Worm (Caenorhabditis elegans): ENCODE results near the gene cit-1.2.

cit-1.2 gene

ce11 chrIII:7972061-7972460 lies 38.5 kb upstream of the cit-1.2 start, which contains the start of gene F54H12.5:
F54H12.5 (minus strand) TSS chrIII:7972161.
- TF ChIP-seq ama-1 (optimal IDR thresholded peaks at IDR 0.05) (no peak), ama-1 (GFP tag; optimal IDR thresholded peaks at IDR 0.05) (peak in 1 of 2 experiments; percentile 15), Y56A3A.18 (GFP tag; IDR thresholded peaks at IDR 0.05) (0 out of 2 replicates have a peak, but pooled peaks have one; percentile 48), F22D6.2 (tag; optimal IDR thresholded peaks at IDR 0.05) (no peak), F49E8.2 (tag; optimal IDR thresholded peaks at IDR 0.05; ENCODE audit: insufficient read depth) (peak; percentile 10), snpc-3.4 (tag; optimal IDR thresholded peaks at IDR 0.05) (peak; percentile 21), madf-3 (GFP tag; IDR thresholded peaks at IDR 0.05) (0 out of 2 replicates have a peak, but pooled peaks have one; percentile 45), him-1 (tag; optimal IDR thresholded peaks at IDR 0.05) (no peak), madf-6 (GFP tag; IDR thresholded peaks at IDR 0.05) (peak; percentile 39; the same call in 1 of the 2 replicates), ekl-4 (GFP tag; IDR thresholded peaks at IDR 0.05) (0 out of 2 replicates have a peak, but pooled peaks have one; percentile 52), hrde-1 (tag; optimal IDR thresholded peaks at IDR 0.05; ENCODE audit: borderline replicate concordance) (peak; percentile 31), B0261.1 (tag; optimal IDR thresholded peaks at IDR 0.05) (no peak), lsy-27 (tag; optimal IDR thresholded peaks at IDR 0.05; ENCODE audit: borderline replicate concordance, insufficient read depth) (no peak), Y53G8AR.9 (GFP tag; conservative IDR thresholded peaks at IDR 0.05) (0 out of 2 replicates have a peak, but pooled peaks have one; percentile 36), hmg-20 (GFP tag; IDR thresholded peaks at IDR 0.05) (no peak)

DNA sequence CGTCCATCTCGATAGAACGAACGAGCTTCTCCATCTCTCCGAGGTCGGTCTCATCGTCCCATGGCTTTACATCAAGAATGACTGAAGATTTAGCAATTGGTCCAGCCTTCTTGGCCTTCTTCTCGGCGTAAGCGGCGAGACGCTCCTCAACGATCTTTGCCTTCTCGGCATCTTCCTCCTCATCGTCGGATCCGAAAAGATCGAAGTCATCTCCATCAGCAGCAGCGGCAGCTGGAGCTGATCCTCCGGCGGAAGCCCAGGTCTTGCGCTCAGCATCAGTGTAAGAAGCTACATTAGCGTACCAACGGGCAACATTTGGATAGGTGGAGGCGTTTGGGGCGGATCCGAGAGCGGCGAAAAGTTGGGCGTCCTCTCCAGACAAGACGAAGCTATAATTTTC lies 37.9 kb upstream of the cit-1.2 start:
- TF ChIP-seq egrh-3 (GFP tag; IDR thresholded peaks at IDR 0.05): peak; percentile 22; the same call in 1 of the 2 replicates
- no peak for TF ChIP-seq atf-7 (tag; optimal IDR thresholded peaks at IDR 0.05)

DNA sequence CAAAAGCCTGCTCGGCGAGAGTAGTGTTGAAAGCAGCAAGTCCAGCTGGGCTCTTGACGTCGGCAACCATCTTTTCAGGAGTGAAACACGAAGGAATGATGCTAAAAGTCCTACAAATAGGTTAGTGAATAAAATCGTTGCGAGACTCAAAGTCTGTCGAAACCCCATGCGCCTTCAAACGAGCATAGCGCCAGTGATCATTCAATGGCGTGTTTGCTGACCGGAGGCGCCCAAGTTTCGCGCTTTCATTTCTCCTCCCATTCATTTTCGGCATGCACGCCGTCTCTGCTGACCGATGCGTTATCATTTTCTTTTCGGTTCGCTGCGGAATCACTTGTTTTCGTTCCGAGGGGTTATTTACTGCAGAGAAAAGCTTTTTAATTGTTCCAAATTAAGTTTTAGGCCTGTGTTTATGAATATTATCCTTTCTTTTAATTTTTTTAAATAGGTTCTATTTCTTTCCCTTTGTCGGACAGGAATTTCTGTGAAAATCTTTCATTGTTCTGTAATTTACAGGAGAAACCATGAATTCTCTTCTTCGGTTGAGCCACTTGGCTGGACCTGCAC lies 37.3 kb upstream of the cit-1.2 start, which contains the start of the genes eef-1B.1 and aco-2:
eef-1B.1 (minus strand) TSS at position 186 of the 567 bp plus-strand sequence.
aco-2 (plus strand) TSS at position 517 of the 567 bp plus-strand sequence.
- TF ChIP-seq unc-130 (GFP tag; optimal IDR thresholded peaks at IDR 0.05) (peak; percentile 33), egl-44 (GFP tag; IDR thresholded peaks at IDR 0.05) (peak; percentile 87), efl-1 (GFP tag; optimal IDR thresholded peaks at IDR 0.05) (peak; percentile 53), snpc-1.3 (tag; optimal IDR thresholded peaks at IDR 0.05; ENCODE audit: insufficient read depth) (peak; percentile 11), nhr-80 (tag; optimal IDR thresholded peaks at IDR 0.05) (peak; percentile 94), attf-6 (GFP tag; IDR thresholded peaks at IDR 0.05) (no peak), F57C9.4 (tag; optimal IDR thresholded peaks at IDR 0.05) (no peak), zfh-2 (GFP tag; conservative IDR thresholded peaks at IDR 0.05) (peak; percentile 89), cebp-1 (GFP tag; IDR thresholded peaks at IDR 0.05) (peak; percentile 53; the same call in 1 of the 2 replicates), cebp-1 (tag; optimal IDR thresholded peaks at IDR 0.05) (peak; percentile 87), ZK185.1 (tag; optimal IDR thresholded peaks at IDR 0.05; ENCODE audit: poor library complexity, severe bottlenecking) (peak; percentile 93), ztf-28 (GFP tag; IDR thresholded peaks at IDR 0.05) (no peak), ztf-3 (GFP tag; optimal IDR thresholded peaks at IDR 0.05) (no peak), lin-35 (GFP tag; optimal IDR thresholded peaks at IDR 0.05) (peak in 2 of 3 experiments; percentile 3 to 89), attf-5 (GFP tag; optimal IDR thresholded peaks at IDR 0.05) (peak; percentile 88), B0336.3 (GFP tag; IDR thresholded peaks at IDR 0.05) (peak; percentile 70; the same call in 1 of the 2 replicates), repo-1 (tag; optimal IDR thresholded peaks at IDR 0.05) (peak; percentile 41), pha-4 (tag; optimal IDR thresholded peaks at IDR 0.05) (no peak), dpl-1 (GFP tag; optimal IDR thresholded peaks at IDR 0.05) (peak; percentile 68), lsy-27 (tag; optimal IDR thresholded peaks at IDR 0.05; ENCODE audit: borderline replicate concordance, insufficient read depth) (no peak), mcd-1 (GFP tag; IDR thresholded peaks at IDR 0.05) (peak; percentile 88), bed-2 (GFP tag; IDR thresholded peaks at IDR 0.05) (no peak), rpc-1 (optimal IDR thresholded peaks at IDR 0.05) (no peak), rpc-1 (tag; optimal IDR thresholded peaks at IDR 0.05) (no peak), madf-6 (GFP tag; IDR thresholded peaks at IDR 0.05) (peak; percentile 84), sdz-38 (tag; optimal IDR thresholded peaks at IDR 0.05) (no peak), tlf-1 (GFP tag; optimal IDR thresholded peaks at IDR 0.05) (peak; percentile 78), ceh-100 (GFP tag; IDR thresholded peaks at IDR 0.05) (peak; percentile 68), aptf-3 (GFP tag; IDR thresholded peaks at IDR 0.05) (no peak), K11D2.4 (GFP tag; IDR thresholded peaks at IDR 0.05) (peak; percentile 84)

Measured in whole organism, young adult.